Fruit fly (Drosophila melanogaster) whole organism, wandering third instar larva: ENCODE results near the gene CG31122.

Experiments
- Abd-B ChIP-seq: fragments of >200 bp; optimal IDR thresholded peaks from 2 replicates; lab custom pipeline; 2017; ENCODE audit warnings: missing biosample characterization, missing genetic modification characterization
- CG32264 ChIP-seq: fragments of 200-800 bp; sonication (Bioruptor generic); optimal IDR thresholded peaks from 2 replicates; lab custom pipeline; 2016; ENCODE audit warnings: missing biosample characterization, missing genetic modification characterization
- CG9705 ChIP-seq: fragments of 200-800 bp; sonication (Bioruptor generic); optimal IDR thresholded peaks from 2 replicates; lab custom pipeline; 2018; ENCODE audit warnings: missing biosample characterization, mild to moderate bottlenecking, missing genetic modification characterization
- CrebA ChIP-seq: fragments of 200-800 bp; sonication (Bioruptor generic); optimal IDR thresholded peaks from 2 replicates; lab custom pipeline; 2016; ENCODE audit warnings: missing biosample characterization, mild to moderate bottlenecking, missing genetic modification characterization, borderline replicate concordance
- Dfd ChIP-seq: fragments of >200 bp; optimal IDR thresholded peaks from 2 replicates; lab custom pipeline; 2017; ENCODE audit warnings: missing biosample characterization, missing genetic modification characterization
- Dif ChIP-seq: fragments of 200-275, 200-300 bp; sonication (Bioruptor generic); optimal IDR thresholded peaks from 2 replicates; lab custom pipeline; 2018; ENCODE audit warnings: missing biosample characterization, missing genetic modification characterization; ENCODE audit not compliant: partially characterized antibody
- GATAd ChIP-seq: sonication (Bioruptor generic); optimal IDR thresholded peaks from 2 replicates; lab custom pipeline; 2016; ENCODE audit warnings: missing biosample characterization, missing genetic modification characterization
- HLH106 ChIP-seq: fragments of 200-800 bp; optimal IDR thresholded peaks from 3 replicates; lab custom pipeline; 2019; ENCODE audit warnings: missing biosample characterization, mild to moderate bottlenecking, missing genetic modification characterization, moderate library complexity
- Hnf4 ChIP-seq: fragments of 200-800 bp; sonication (Bioruptor generic); optimal IDR thresholded peaks from 2 replicates; lab custom pipeline; 2016; ENCODE audit warnings: missing biosample characterization, mild to moderate bottlenecking, missing genetic modification characterization
- Hr78 ChIP-seq: fragments of >200 bp; optimal IDR thresholded peaks from 2 replicates; lab custom pipeline; 2017; ENCODE audit warnings: missing biosample characterization, missing genetic modification characterization
- Hr83 ChIP-seq: fragments of 200-300 bp; sonication (Bioruptor generic); optimal IDR thresholded peaks from 2 replicates; lab custom pipeline; 2016; ENCODE audit warnings: missing biosample characterization, mild to moderate bottlenecking, missing genetic modification characterization, moderate library complexity; ENCODE audit not compliant: poor library complexity, severe bottlenecking
- Jra ChIP-seq: sonication (Bioruptor generic); optimal IDR thresholded peaks from 2 replicates; lab custom pipeline; 2016; ENCODE audit warnings: missing biosample characterization, missing genetic modification characterization
- Mio ChIP-seq: sonication (Bioruptor generic); optimal IDR thresholded peaks from 2 replicates; lab custom pipeline; 2016; ENCODE audit warnings: missing biosample characterization, missing genetic modification characterization
- Myc ChIP-seq: fragments of >200 bp; optimal IDR thresholded peaks from 2 replicates; lab custom pipeline; 2017
- N ChIP-seq: fragments of >200 bp; optimal IDR thresholded peaks from 2 replicates; lab custom pipeline; 2018; ENCODE audit warnings: missing biosample characterization, missing external identifiers, missing genetic modification characterization
- OdsH ChIP-seq: fragments of 200-800 bp; sonication (Bioruptor generic); optimal IDR thresholded peaks from 2 replicates; lab custom pipeline; 2016; ENCODE audit warnings: missing biosample characterization, mild to moderate bottlenecking, missing genetic modification characterization
- Rel ChIP-seq, 2 experiments: fragments of 200-800 bp; sonication (Bioruptor generic) in 1 of 2; optimal IDR thresholded peaks; 2 replicates in 1 of 2; 3 replicates in 1 of 2; lab custom pipeline; 2016 to 2019; ENCODE audit warnings: mild to moderate bottlenecking in 2 of 2, missing biosample characterization in 2 of 2, missing genetic modification characterization in 2 of 2, moderate library complexity in 1 of 2
- Sp1 ChIP-seq: fragments of 200-800 bp; sonication (Bioruptor generic); optimal IDR thresholded peaks from 3 replicates; lab custom pipeline; 2019; ENCODE audit warnings: missing biosample characterization, mild to moderate bottlenecking, missing genetic modification characterization, moderate library complexity
- Vsx2 ChIP-seq: fragments of 200-300, 225-300 bp; sonication (Bioruptor generic); optimal IDR thresholded peaks from 2 replicates; lab custom pipeline; 2018; ENCODE audit warnings: missing biosample characterization, missing genetic modification characterization; ENCODE audit not compliant: partially characterized antibody
- br ChIP-seq: fragments of 200-800 bp; sonication (Bioruptor generic); optimal IDR thresholded peaks from 2 replicates; lab custom pipeline; 2016; ENCODE audit warnings: missing biosample characterization, missing genetic modification characterization
- brk ChIP-seq: fragments of 200-800 bp; sonication (Bioruptor generic); optimal IDR thresholded peaks from 2 replicates; lab custom pipeline; 2016; ENCODE audit warnings: missing biosample characterization, mild to moderate bottlenecking, missing genetic modification characterization
- dl ChIP-seq, 2 experiments: fragments of 175-275, 200-275 bp in 1 of 2; fragments of 200-275 bp in 1 of 2; sonication (Bioruptor generic); optimal IDR thresholded peaks; lab custom pipeline; 2018; ENCODE audit warnings: mild to moderate bottlenecking in 2 of 2, missing biosample characterization in 2 of 2, missing genetic modification characterization in 2 of 2, moderate library complexity in 2 of 2; ENCODE audit not compliant: partially characterized antibody in 2 of 2, insufficient read depth in 1 of 2
- dmrt93B ChIP-seq: fragments of 200-800 bp; sonication (Bioruptor generic); optimal IDR thresholded peaks from 2 replicates; lab custom pipeline; 2018; ENCODE audit warnings: missing biosample characterization, mild to moderate bottlenecking, missing genetic modification characterization
- dsf ChIP-seq: sonication (Bioruptor generic); optimal IDR thresholded peaks from 2 replicates; lab custom pipeline; 2016; ENCODE audit warnings: missing biosample characterization, missing genetic modification characterization, borderline replicate concordance
- ey ChIP-seq: fragments of 200-800 bp; sonication (Bioruptor generic); optimal IDR thresholded peaks from 2 replicates; lab custom pipeline; 2016; ENCODE audit warnings: missing biosample characterization, missing genetic modification characterization
- foxo ChIP-seq, 2 experiments: fragments of 200-800 bp; sonication (Bioruptor generic); optimal IDR thresholded peaks; 2 replicates in 1 of 2; 3 replicates in 1 of 2; lab custom pipeline; 2016 to 2017; ENCODE audit warnings: missing biosample characterization in 2 of 2, missing genetic modification characterization in 2 of 2
- fru ChIP-seq: fragments of 200-800 bp; sonication (Bioruptor generic); optimal IDR thresholded peaks from 3 replicates; lab custom pipeline; 2016; ENCODE audit warnings: missing biosample characterization, mild to moderate bottlenecking, missing genetic modification characterization
- h ChIP-seq: fragments of 200-800 bp; sonication (Bioruptor generic); optimal IDR thresholded peaks from 3 replicates; lab custom pipeline; 2016; ENCODE audit warnings: missing biosample characterization, mild to moderate bottlenecking, missing genetic modification characterization
- jim ChIP-seq: fragments of 175-275, 200-325 bp; sonication (Bioruptor generic); optimal IDR thresholded peaks from 2 replicates; lab custom pipeline; 2016; ENCODE audit warnings: missing biosample characterization, mild to moderate bottlenecking, missing genetic modification characterization
- lola ChIP-seq: fragments of >200 bp; optimal IDR thresholded peaks from 2 replicates; lab custom pipeline; 2017; ENCODE audit warnings: missing biosample characterization, missing genetic modification characterization
- pan ChIP-seq: fragments of >200 bp; optimal IDR thresholded peaks from 2 replicates; lab custom pipeline; 2017
- psq ChIP-seq: fragments of 200-800 bp; sonication (Bioruptor generic); optimal IDR thresholded peaks from 3 replicates; lab custom pipeline; 2017; ENCODE audit warnings: missing biosample characterization, mild to moderate bottlenecking, missing genetic modification characterization, moderate library complexity
- rgr ChIP-seq: fragments of 200-800 bp; sonication (Bioruptor generic); optimal IDR thresholded peaks from 3 replicates; lab custom pipeline; 2016; ENCODE audit warnings: missing biosample characterization, mild to moderate bottlenecking, missing genetic modification characterization
- sage ChIP-seq: fragments of 200-800 bp; sonication (Bioruptor generic); optimal IDR thresholded peaks from 2 replicates; lab custom pipeline; 2016; ENCODE audit warnings: missing biosample characterization, mild to moderate bottlenecking, missing genetic modification characterization
- sv ChIP-seq: fragments of 200-800 bp; sonication (Bioruptor generic); optimal IDR thresholded peaks from 3 replicates; lab custom pipeline; 2016; ENCODE audit warnings: missing biosample characterization, missing genetic modification characterization
- tai ChIP-seq: sonication (Bioruptor generic); optimal IDR thresholded peaks from 2 replicates; lab custom pipeline; 2016; ENCODE audit warnings: missing biosample characterization, missing genetic modification characterization
- usp ChIP-seq: fragments of >200 bp; optimal IDR thresholded peaks from 2 replicates; lab custom pipeline; 2017; ENCODE audit warnings: missing biosample characterization, missing genetic modification characterization
- woc ChIP-seq: sonication (Bioruptor generic); optimal IDR thresholded peaks from 2 replicates; lab custom pipeline; 2016; ENCODE audit warnings: missing biosample characterization, mild to moderate bottlenecking, missing genetic modification characterization

Gene CG31122

dm6 chr3R:18398954-18399697 lies 13.5 kb downstream of the CG31122 start, which contains the start of gene Vha100-2:
Gene Vha100-2, minus strand, starts transcription at chr3R:18399169.
- TF ChIP-seq Hr78 (GFP tag; lab: Kevin White, UChicago) (no peak), Myc (peak; percentile 35), br (GFP tag; lab: Kevin White, UChicago) (no peak), CG32264 (no peak), Dfd (GFP tag; lab: Kevin White, UChicago) (no peak), dl (GFP tag; optimal IDR thresholded peaks at IDR 0.05; lab: Kevin White, UChicago; ENCODE audit: insufficient read depth in 1 of 2, partially characterized antibody in 2 of 2) (peak in 1 of 2 experiments; percentile 71), Sp1 (GFP tag; lab: Kevin White, UChicago) (peak; percentile 23), rgr (no peak), pan (no peak), psq (no peak), N (GFP tag; lab: Kevin White, UChicago) (no peak), CrebA (GFP tag; lab: Kevin White, UChicago) (no peak), lola (GFP tag; lab: Kevin White, UChicago) (no peak), dmrt93B (GFP tag; lab: Kevin White, UChicago) (no peak), Vsx2 (GFP tag; lab: Kevin White, UChicago) (peak; percentile 90), fru (GFP tag; lab: Kevin White, UChicago) (no peak), Hr83 (peak; percentile 84), brk (GFP tag; lab: Kevin White, UChicago) (peak; percentile 63), CG9705 (GFP tag; lab: Kevin White, UChicago) (no peak), jim (no peak), GATAd (no peak), Jra (GFP tag; lab: Kevin White, UChicago) (peak; percentile 28), usp (GFP tag; lab: Kevin White, UChicago) (no peak), tai (GFP tag; lab: Kevin White, UChicago) (no peak), Dif (GFP tag; lab: Kevin White, UChicago) (peak; percentile 77), Rel (GFP tag; optimal IDR thresholded peaks at IDR 0.05; lab: Kevin White, UChicago) (no peak), Rel (tag; optimal IDR thresholded peaks at IDR 0.05; lab: Kevin White, UChicago) (peak; percentile 28), h (no peak), HLH106 (tag; lab: Kevin White, UChicago) (no peak), Abd-B (GFP tag; lab: Kevin White, UChicago) (no peak), woc (GFP tag; lab: Kevin White, UChicago) (peak; percentile 55), Hnf4 (GFP tag; lab: Kevin White, UChicago) (peak; percentile 54), ey (no peak), foxo (GFP tag; optimal IDR thresholded peaks at IDR 0.05; lab: Kevin White, UChicago) (peak in 1 of 2 experiments; percentile 27), sv (GFP tag; lab: Kevin White, UChicago) (peak; percentile 35), dsf (GFP tag; lab: Kevin White, UChicago) (no peak), Mio (GFP tag; lab: Kevin White, UChicago) (no peak), sage (GFP tag; lab: Kevin White, UChicago) (no peak), OdsH (GFP tag; lab: Kevin White, UChicago) (no peak)

dm6 chr3R:18398460-18398901 lies 14.2 kb downstream of the CG31122 start:
- no peak for TF ChIP-seq dmrt93B (GFP tag; lab: Kevin White, UChicago)
- no peak for TF ChIP-seq psq
- TF ChIP-seq Myc = peak; percentile 17
- peak; percentile 83 for TF ChIP-seq Vsx2 (GFP tag; lab: Kevin White, UChicago)
- no peak for TF ChIP-seq sage (GFP tag; lab: Kevin White, UChicago)
- peak; percentile 53 for TF ChIP-seq Hnf4 (GFP tag; lab: Kevin White, UChicago)
- TF ChIP-seq Dif (GFP tag; lab: Kevin White, UChicago) = peak; percentile 79
- TF ChIP-seq dl (GFP tag; optimal IDR thresholded peaks at IDR 0.05; lab: Kevin White, UChicago; ENCODE audit: insufficient read depth in 1 of 2, partially characterized antibody in 2 of 2) = peak; percentile 11 to 51
- no peak for TF ChIP-seq GATAd
- TF ChIP-seq dsf (GFP tag; lab: Kevin White, UChicago) = no peak
- peak; percentile 76 for TF ChIP-seq Hr83
